Worm (Caenorhabditis elegans) whole organism, early embryonic: ENCODE data around the gene ZC116.1.

Source experiments
- F13C5.2 ChIP-seq: sonication (generic microtip); optimal IDR thresholded peaks from 2 replicates; lab custom pipeline; 2017; ENCODE audit warnings: mild to moderate bottlenecking, missing genetic modification characterization, inconsistent platforms, missing compliant biosample characterization
- ama-1 ChIP-seq: fragments of 150-350 bp; optimal IDR thresholded peaks from 2 replicates; lab custom pipeline; 2014
- ceh-36 ChIP-seq: sonication (generic microtip); optimal IDR thresholded peaks from 2 replicates; lab custom pipeline; 2016; ENCODE audit warnings: missing genetic modification characterization, inconsistent platforms, missing compliant biosample characterization
- ets-7 ChIP-seq: sonication (generic microtip); optimal IDR thresholded peaks from 2 replicates; lab custom pipeline; 2016; ENCODE audit warnings: missing genotype, missing genetic modification characterization, missing compliant biosample characterization
- flt-1 ChIP-seq: fragments of 200-800 bp; sonication (Bioruptor generic); IDR thresholded peaks from 2 replicates; pipeline ENCODE4 v1.3.6; 2022; ENCODE audit warnings: missing genetic modification characterization, missing compliant biosample characterization
- hnd-1 ChIP-seq: sonication (generic microtip); optimal IDR thresholded peaks from 2 replicates; lab custom pipeline; 2016; ENCODE audit warnings: missing genetic modification characterization, missing compliant biosample characterization
- pes-1 ChIP-seq: fragments of 200-800 bp; sonication (Bioruptor generic); IDR thresholded peaks from 2 replicates; pipeline ENCODE4 v1.3.6; 2022; ENCODE audit warnings: missing genetic modification reagents, missing genetic modification characterization, missing compliant biosample characterization
- scrt-1 ChIP-seq: fragments of 200-800 bp; sonication (Bioruptor generic); IDR thresholded peaks from 2 replicates; pipeline ENCODE4 v1.3.6; 2022; ENCODE audit warnings: missing genetic modification characterization, missing compliant biosample characterization
- sea-1 ChIP-seq: fragments of 200-800 bp; sonication (Bioruptor generic); conservative IDR thresholded peaks from 2 replicates; pipeline ENCODE4 v1.3.6; 2022; ENCODE audit warnings: missing genetic modification characterization, missing compliant biosample characterization
- tbx-11 ChIP-seq: fragments of 200-800 bp; sonication (Bioruptor generic); IDR thresholded peaks from 2 replicates; pipeline ENCODE4 v1.3.6; 2022; ENCODE audit warnings: missing genetic modification characterization, missing compliant biosample characterization
- tbx-37 ChIP-seq: fragments of 200-800 bp; sonication (Bioruptor generic); conservative IDR thresholded peaks from 2 replicates; pipeline ENCODE4 v1.3.6; 2022; ENCODE audit warnings: missing genetic modification reagents, missing genetic modification characterization, missing compliant biosample characterization

The ZC116.1 gene

ce11 chrV:12649636-12650035 lies 40.0 kb downstream of the ZC116.1 start, which contains the start of gene lin-25:
Gene lin-25, plus strand, starts transcription at chrV:12649925.
- TF ChIP-seq pes-1 = no peak

- TF ChIP-seq ama-1 (no peak), sea-1 (GFP tag; lab: Robert Waterston, UW) (no peak), tbx-11 (GFP tag; lab: Robert Waterston, UW) (no peak), F13C5.2 (no peak), tbx-37 (no peak), ceh-36 (no peak), hnd-1 (no peak), scrt-1 (GFP tag; lab: Robert Waterston, UW) (no peak), flt-1 (GFP tag; lab: Robert Waterston, UW) (no peak)
Observed at ce11 chrV:12658142-12658541, 48.5 kb downstream of the ZC116.1 start, which contains the start of gene W05B10.6. Gene W05B10.6, minus strand, starts transcription at chrV:12658242.

DNA sequence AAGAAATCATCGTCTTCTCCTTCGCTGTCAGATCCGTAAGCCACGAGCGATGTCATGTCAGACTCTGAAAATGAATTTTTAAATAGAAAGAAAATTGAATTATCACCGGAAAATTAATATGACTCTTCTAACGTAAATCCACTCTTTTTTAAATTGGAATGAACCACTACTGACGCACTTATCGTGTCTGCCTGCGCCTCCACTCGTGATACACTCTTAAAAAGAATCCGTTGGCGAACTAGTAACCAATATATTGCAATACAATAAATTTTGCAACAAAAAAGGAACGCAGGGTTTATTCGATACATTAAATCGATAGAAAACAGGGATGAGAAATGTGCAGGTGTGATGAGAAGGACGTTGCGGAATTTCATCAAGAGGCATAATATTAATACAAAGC lies 49.8 kb downstream of the ZC116.1 start, which contains the start of gene ccch-3:
Gene ccch-3 (minus strand): TSS at position 262 of the 400 bp plus-strand sequence.
- no peak for TF ChIP-seq flt-1 (GFP tag; lab: Robert Waterston, UW)
- TF ChIP-seq sea-1 (GFP tag; lab: Robert Waterston, UW) = no peak

- TF ChIP-seq ceh-36 = no peak
- no peak for TF ChIP-seq ets-7 (tag; lab: Kevin White, UChicago)
- TF ChIP-seq F13C5.2 = no peak
- no peak for TF ChIP-seq sea-1 (GFP tag; lab: Robert Waterston, UW)
Observed at ce11 chrV:12660280-12660818, 50.7 kb downstream of the ZC116.1 start, which contains the start of gene his-74. Gene his-74, minus strand, starts transcription at chrV:12660330.
